Worm (Caenorhabditis elegans): ENCODE data around the gene F09G2.8.

ce11 chrV:7224947-7225346 is 31.5 kb upstream of the F09G2.8 start, which contains the start of gene fkb-3:
- no peak for TF ChIP-seq mec-3 (tag; optimal IDR thresholded peaks at IDR 0.05; ENCODE audit: borderline replicate concordance)
- no peak for TF ChIP-seq madf-2 (tag; optimal IDR thresholded peaks at IDR 0.05)
- no peak for TF ChIP-seq elt-2 (tag; optimal IDR thresholded peaks at IDR 0.05)
- TF ChIP-seq pros-1 (tag; optimal IDR thresholded peaks at IDR 0.05): no peak
- no peak for TF ChIP-seq unc-42 (tag; optimal IDR thresholded peaks at IDR 0.05)
- TF ChIP-seq ets-4 (tag; optimal IDR thresholded peaks at IDR 0.05): no peak
- no peak for TF ChIP-seq ceh-30 (tag; optimal IDR thresholded peaks at IDR 0.05)
- TF ChIP-seq syd-9 (tag; optimal IDR thresholded peaks at IDR 0.05): no peak
